Worm (Caenorhabditis elegans) whole organism, L1 larva: ENCODE measurements around the gene smoc-1.

Source experiments
- C04F5.9 ChIP-seq: sonication (generic microtip); optimal IDR thresholded peaks from 2 replicates; lab custom pipeline; 2016; ENCODE audit warnings: missing genetic modification characterization, missing compliant biosample characterization
- C34B4.2 ChIP-seq: sonication (generic microtip); optimal IDR thresholded peaks from 2 replicates; lab custom pipeline; 2017; ENCODE audit warnings: mild to moderate bottlenecking, missing genetic modification characterization, missing compliant biosample characterization
- F16B12.6 ChIP-seq: fragments of 150-350 bp; optimal IDR thresholded peaks from 2 replicates; lab custom pipeline; 2014; ENCODE audit warnings: missing biosample characterization, missing genetic modification characterization
- Y116A8C.19 ChIP-seq: sonication (generic microtip); optimal IDR thresholded peaks from 2 replicates; lab custom pipeline; 2016; ENCODE audit warnings: missing compliant biosample characterization, missing genetic modification characterization, borderline replicate concordance
- ama-1 ChIP-seq: fragments of 150-350 bp; optimal IDR thresholded peaks from 2 replicates; lab custom pipeline; 2014
- blmp-1 ChIP-seq: fragments of 150-350 bp; optimal IDR thresholded peaks from 2 replicates; lab custom pipeline; 2014; ENCODE audit warnings: missing biosample characterization, missing genetic modification characterization
- ceh-63 ChIP-seq: fragments of 200-800 bp; sonication (Bioruptor generic); optimal IDR thresholded peaks from 2 replicates; lab custom pipeline; 2018; ENCODE audit warnings: mild to moderate bottlenecking, missing genetic modification characterization, missing compliant biosample characterization
- ceh-88 ChIP-seq: fragments of 200-800 bp; sonication (Bioruptor generic); IDR thresholded peaks from 2 replicates; pipeline ENCODE4 v1.3.6; 2022; ENCODE audit warnings: missing genetic modification characterization, missing compliant biosample characterization
- ceh-90 ChIP-seq: sonication (generic microtip); optimal IDR thresholded peaks from 2 replicates; lab custom pipeline; 2016; ENCODE audit warnings: missing genetic modification characterization, missing compliant biosample characterization
- dsc-1 ChIP-seq: sonication (generic microtip); optimal IDR thresholded peaks from 2 replicates; lab custom pipeline; 2016; ENCODE audit warnings: mild to moderate bottlenecking, missing genetic modification characterization, missing compliant biosample characterization
- efl-3 ChIP-seq: fragments of 200-800 bp; sonication (Bioruptor generic); optimal IDR thresholded peaks from 2 replicates; lab custom pipeline; 2018; ENCODE audit warnings: mild to moderate bottlenecking, missing genetic modification characterization, missing compliant biosample characterization
- egl-13 ChIP-seq: sonication (generic microtip); optimal IDR thresholded peaks from 2 replicates; lab custom pipeline; 2016; ENCODE audit warnings: missing genotype, missing genetic modification reagents, missing genetic modification characterization, missing compliant biosample characterization
- egl-27 ChIP-seq, 2 experiments: fragments of 150-350 bp in 1 of 2; sonication (generic microtip); optimal IDR thresholded peaks; 3 replicates each; lab custom pipeline; 2017 to 2018; ENCODE audit warnings: missing biosample characterization in 2 of 2, missing genetic modification characterization in 2 of 2, missing genetic modification reagents in 2 of 2
- elt-2 ChIP-seq: sonication (generic microtip); optimal IDR thresholded peaks from 2 replicates; lab custom pipeline; 2016; ENCODE audit warnings: missing genetic modification characterization, mild to moderate bottlenecking, inconsistent platforms, missing compliant biosample characterization, missing genetic modification reagents
- ets-5 ChIP-seq: fragments of 200-800 bp; sonication (Bioruptor generic); IDR thresholded peaks from 2 replicates; pipeline ENCODE4 v1.3.6; 2022; ENCODE audit warnings: missing genetic modification characterization, missing compliant biosample characterization
- fkh-4 ChIP-seq: sonication (generic microtip); optimal IDR thresholded peaks from 2 replicates; lab custom pipeline; 2016; ENCODE audit warnings: missing compliant biosample characterization, missing genetic modification characterization, borderline replicate concordance
- fos-1 ChIP-seq: fragments of 150-350 bp; optimal IDR thresholded peaks from 2 replicates; lab custom pipeline; 2014; ENCODE audit warnings: missing biosample characterization, missing genetic modification characterization
- grh-1 ChIP-seq: fragments of 200-800 bp; sonication (Bioruptor generic); IDR thresholded peaks from 2 replicates; pipeline ENCODE4 v1.3.6; 2022; ENCODE audit warnings: missing genetic modification reagents, missing genetic modification characterization, missing compliant biosample characterization
- hlh-4 ChIP-seq: sonication (generic microtip); optimal IDR thresholded peaks from 2 replicates; lab custom pipeline; 2016; ENCODE audit warnings: mild to moderate bottlenecking, missing genetic modification characterization, missing compliant biosample characterization
- irx-1 ChIP-seq: sonication (generic microtip); optimal IDR thresholded peaks from 2 replicates; lab custom pipeline; 2016; ENCODE audit warnings: missing genetic modification characterization, missing compliant biosample characterization
- lin-13 ChIP-seq: fragments of 150-350 bp; optimal IDR thresholded peaks from 2 replicates; lab custom pipeline; 2014; ENCODE audit warnings: missing biosample characterization, missing genetic modification reagents, missing genetic modification characterization
- lin-14 ChIP-seq: fragments of 200-800 bp; sonication (Bioruptor generic); optimal IDR thresholded peaks from 2 replicates; lab custom pipeline; 2018; ENCODE audit warnings: mild to moderate bottlenecking, missing genetic modification characterization, moderate library complexity, missing compliant biosample characterization
- lin-39 ChIP-seq: fragments of 150-350 bp; optimal IDR thresholded peaks from 2 replicates; lab custom pipeline; 2014; ENCODE audit warnings: missing biosample characterization, missing genetic modification reagents, missing genetic modification characterization
- mab-9 ChIP-seq: fragments of 200-800 bp; sonication (Bioruptor generic); IDR thresholded peaks from 2 replicates; pipeline ENCODE4 v1.3.6; 2022; ENCODE audit warnings: missing genetic modification reagents, missing genetic modification characterization, missing compliant biosample characterization
- mef-2 ChIP-seq: fragments of 150-350 bp; optimal IDR thresholded peaks from 2 replicates; lab custom pipeline; 2014; ENCODE audit warnings: missing biosample characterization, missing genetic modification characterization
- mep-1 ChIP-seq: fragments of 150-350 bp; optimal IDR thresholded peaks from 2 replicates; lab custom pipeline; 2014; ENCODE audit warnings: missing biosample characterization, missing genetic modification characterization
- nhr-11 ChIP-seq: fragments of 150-350 bp; optimal IDR thresholded peaks from 2 replicates; lab custom pipeline; 2014; ENCODE audit warnings: missing biosample characterization, missing genetic modification characterization
- nhr-12 ChIP-seq: sonication (generic microtip); optimal IDR thresholded peaks from 2 replicates; lab custom pipeline; 2017; ENCODE audit warnings: missing biosample characterization, missing genetic modification characterization
- nhr-19 ChIP-seq: fragments of 200-800 bp; sonication (Bioruptor generic); conservative IDR thresholded peaks from 2 replicates; pipeline ENCODE4 v1.3.6; 2022; ENCODE audit warnings: missing genetic modification characterization, missing compliant biosample characterization
- nhr-20 ChIP-seq: sonication (generic microtip); optimal IDR thresholded peaks from 2 replicates; lab custom pipeline; 2016; ENCODE audit warnings: mild to moderate bottlenecking, missing genetic modification characterization, missing compliant biosample characterization
- nhr-237 ChIP-seq: fragments of 150-350 bp; optimal IDR thresholded peaks from 2 replicates; lab custom pipeline; 2014; ENCODE audit warnings: missing biosample characterization, missing genetic modification characterization
- nhr-28 ChIP-seq: fragments of 150-350 bp; optimal IDR thresholded peaks from 2 replicates; lab custom pipeline; 2014; ENCODE audit warnings: missing biosample characterization, missing genetic modification characterization
- nhr-71 ChIP-seq: sonication (generic microtip); optimal IDR thresholded peaks from 2 replicates; lab custom pipeline; 2016; ENCODE audit warnings: mild to moderate bottlenecking, missing genetic modification characterization, moderate library complexity, missing compliant biosample characterization
- nhr-77 ChIP-seq: fragments of 150-350 bp; optimal IDR thresholded peaks from 2 replicates; lab custom pipeline; 2014; ENCODE audit warnings: missing biosample characterization, missing genetic modification characterization
- pag-3 ChIP-seq: sonication (generic microtip); optimal IDR thresholded peaks from 2 replicates; lab custom pipeline; 2017; ENCODE audit warnings: missing genetic modification characterization, mild to moderate bottlenecking, missing compliant biosample characterization, antibody characterized with exemption, borderline replicate concordance; ENCODE audit not compliant: insufficient read depth
- pqm-1 ChIP-seq: sonication (generic microtip); optimal IDR thresholded peaks from 3 replicates; lab custom pipeline; 2017; ENCODE audit warnings: missing biosample characterization, missing genetic modification characterization
- rnt-1 ChIP-seq: sonication (generic microtip); optimal IDR thresholded peaks from 2 replicates; lab custom pipeline; 2016; ENCODE audit warnings: mild to moderate bottlenecking, missing genetic modification characterization, moderate library complexity, missing compliant biosample characterization
- skn-1 ChIP-seq: fragments of 150-350 bp; optimal IDR thresholded peaks from 2 replicates; lab custom pipeline; 2014; ENCODE audit warnings: missing biosample characterization, missing genetic modification characterization
- sup-37 ChIP-seq: fragments of 200-800 bp; sonication (Bioruptor generic); optimal IDR thresholded peaks from 2 replicates; lab custom pipeline; 2018; ENCODE audit warnings: mild to moderate bottlenecking, missing genetic modification characterization, missing compliant biosample characterization
- tlp-1 ChIP-seq: fragments of 150-350 bp; optimal IDR thresholded peaks from 2 replicates; lab custom pipeline; 2014; ENCODE audit warnings: missing biosample characterization, missing genetic modification characterization
- unc-130 ChIP-seq: fragments of 150-350 bp; optimal IDR thresholded peaks from 2 replicates; lab custom pipeline; 2017; ENCODE audit warnings: missing biosample characterization, missing genetic modification characterization, inconsistent platforms
- unc-86 ChIP-seq: sonication (generic microtip); optimal IDR thresholded peaks from 2 replicates; lab custom pipeline; 2016; ENCODE audit warnings: missing genetic modification characterization, missing compliant biosample characterization
- unc-98 ChIP-seq: fragments of 200-800 bp; sonication (Bioruptor generic); IDR thresholded peaks from 2 replicates; pipeline ENCODE4 v1.3.6; 2022; ENCODE audit warnings: missing genetic modification characterization, missing compliant biosample characterization
- vab-15 ChIP-seq: sonication (generic microtip); optimal IDR thresholded peaks from 2 replicates; lab custom pipeline; 2017; ENCODE audit warnings: missing genotype, mild to moderate bottlenecking, missing genetic modification characterization, missing compliant biosample characterization
- zag-1 ChIP-seq: fragments of 150-350 bp; optimal IDR thresholded peaks from 2 replicates; lab custom pipeline; 2014; ENCODE audit warnings: missing biosample characterization, missing genetic modification characterization
- ztf-11 ChIP-seq, 2 experiments: sonication (generic microtip); optimal IDR thresholded peaks; 2 replicates each; lab custom pipeline; 2016 to 2017; ENCODE audit warnings: missing genetic modification characterization in 2 of 2, missing biosample characterization in 1 of 2, missing compliant biosample characterization in 1 of 2
- ztf-4 ChIP-seq: fragments of 150-350 bp; optimal IDR thresholded peaks from 2 replicates; lab custom pipeline; 2014; ENCODE audit warnings: missing biosample characterization, missing genetic modification characterization

Gene smoc-1

DNA sequence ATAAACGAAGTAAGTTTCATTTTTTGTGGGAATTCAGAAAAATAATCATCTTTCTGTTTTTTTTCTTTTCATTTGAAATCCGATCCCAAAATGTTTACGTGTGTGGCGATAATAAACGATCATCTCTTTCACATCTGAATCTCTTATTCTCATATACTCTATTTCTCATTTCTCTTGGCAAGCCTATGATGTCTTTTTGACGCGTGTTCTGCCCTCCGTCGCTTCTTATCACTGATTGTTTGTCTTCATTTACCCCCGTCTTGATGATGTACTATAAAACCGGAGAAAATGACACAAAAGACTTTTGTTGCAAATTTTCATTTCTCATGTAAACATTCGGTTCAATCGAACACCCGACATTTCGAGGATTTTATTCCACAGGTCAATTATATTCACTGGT, 20.4 kb downstream of the smoc-1 start (continued):
- TF ChIP-seq dsc-1 (tag; lab: Kevin White, UChicago) (no peak), elt-2 (tag; lab: Kevin White, UChicago) (no peak), ceh-88 (GFP tag; lab: Robert Waterston, UW) (no peak), fkh-4 (tag; lab: Kevin White, UChicago) (no peak), nhr-71 (tag; lab: Kevin White, UChicago) (peak; percentile 48), nhr-12 (tag; lab: Kevin White, UChicago) (no peak), blmp-1 (tag; lab: Kevin White, UChicago) (peak; percentile 69), ceh-63 (GFP tag; lab: Kevin White, UChicago) (no peak), pqm-1 (tag; lab: Kevin White, UChicago) (no peak), efl-3 (GFP tag; lab: Kevin White, UChicago) (no peak), mep-1 (tag; lab: Kevin White, UChicago) (peak; percentile 20), skn-1 (tag; lab: Kevin White, UChicago) (no peak), C04F5.9 (no peak), ets-5 (GFP tag; lab: Robert Waterston, UW) (no peak), zag-1 (tag; lab: Kevin White, UChicago) (no peak), egl-13 (no peak), Y116A8C.19 (no peak), nhr-237 (tag; lab: Kevin White, UChicago) (no peak), rnt-1 (no peak), lin-39 (tag; lab: Kevin White, UChicago) (no peak), nhr-77 (no peak), unc-86 (tag; lab: Kevin White, UChicago) (no peak), C34B4.2 (tag; lab: Kevin White, UChicago) (no peak), irx-1 (no peak), F16B12.6 (tag; lab: Kevin White, UChicago) (no peak), unc-130 (tag; lab: Kevin White, UChicago) (no peak), egl-27 (tag; optimal IDR thresholded peaks at IDR 0.05; lab: Kevin White, UChicago) (no peak), ztf-11 (tag; optimal IDR thresholded peaks at IDR 0.05; lab: Kevin White, UChicago) (no peak), sup-37 (GFP tag; lab: Kevin White, UChicago) (no peak), pag-3 (peak; percentile 92), nhr-28 (tag; lab: Kevin White, UChicago) (no peak), mab-9 (no peak), lin-14 (GFP tag; lab: Kevin White, UChicago) (peak; percentile 81), fos-1 (tag; lab: Kevin White, UChicago) (no peak), nhr-20 (tag; lab: Kevin White, UChicago) (peak; percentile 54), ztf-4 (tag; lab: Kevin White, UChicago) (no peak), mef-2 (tag; lab: Kevin White, UChicago) (no peak), nhr-19 (GFP tag; lab: Robert Waterston, UW) (0 out of 2 replicates have a peak, but pooled peaks have one; percentile 12), unc-98 (GFP tag; lab: Robert Waterston, UW) (no peak), ama-1 (lab: Kevin White, UChicago) (no peak), nhr-11 (tag; lab: Kevin White, UChicago) (no peak), tlp-1 (tag; lab: Kevin White, UChicago) (no peak), lin-13 (GFP tag; lab: Kevin White, UChicago) (no peak), grh-1 (GFP tag; lab: Robert Waterston, UW) (no peak), vab-15 (tag; lab: Kevin White, UChicago) (no peak), hlh-4 (tag; lab: Kevin White, UChicago) (no peak), ceh-90 (no peak)
